Fruit fly (Drosophila melanogaster): ENCODE results near the gene CG2701.

Gene CG2701

dm6 chrX:2740084-2740483, 20.0 kb upstream of the CG2701 start, which contains the start of gene kirre:
TSS of gene kirre (plus strand) at chrX:2740384.
- TF ChIP-seq spab (GFP tag; optimal IDR thresholded peaks at IDR 0.05), result no peak
- no peak for TF ChIP-seq CG6276 (GFP tag; optimal IDR thresholded peaks at IDR 0.05)
- TF ChIP-seq ss (GFP tag; optimal IDR thresholded peaks at IDR 0.05), result no peak
- no peak for TF ChIP-seq fkh (GFP tag; optimal IDR thresholded peaks at IDR 0.05)

- no peak for TF ChIP-seq salr (GFP tag; optimal IDR thresholded peaks at IDR 0.05)
- TF ChIP-seq fkh (GFP tag; optimal IDR thresholded peaks at IDR 0.05), result peak; percentile 99
- peak; percentile 45 for TF ChIP-seq Sox14 (GFP tag; optimal IDR thresholded peaks at IDR 0.05)
Observed at dm6 chrX:2738663-2739062, 18.5 kb upstream of the CG2701 start, which contains the start of gene crm. TSS of gene crm (minus strand) at chrX:2738773.

dm6 chrX:2732127-2732526, 12.0 kb upstream of the CG2701 start, which contains the start of the genes ttm50 and CG2712:
TSS of gene ttm50 (minus strand) at chrX:2732190.
TSS of gene CG2712 (plus strand) at chrX:2732469.
- TF ChIP-seq svp (GFP tag) (no peak), CG3032 (tag; optimal IDR thresholded peaks at IDR 0.05) (peak; percentile 60), CG6276 (GFP tag; optimal IDR thresholded peaks at IDR 0.05) (no peak), Eip75B (GFP tag; optimal IDR thresholded peaks at IDR 0.05) (no peak), Hr4 (GFP tag; optimal IDR thresholded peaks at IDR 0.05) (no peak), CG7368 (GFP tag; optimal IDR thresholded peaks at IDR 0.05) (no peak), esn (GFP tag; optimal IDR thresholded peaks at IDR 0.05) (peak; percentile 43), cyc (GFP tag; optimal IDR thresholded peaks at IDR 0.05) (peak; percentile 45), CG11294 (GFP tag; IDR thresholded peaks at IDR 0.05) (no peak; the same call in 1 of the 2 replicates), CG15336 (GFP tag; IDR thresholded peaks at IDR 0.05) (0 out of 2 replicates have a peak, but pooled peaks have one; percentile 23), Sox15 (GFP tag; optimal IDR thresholded peaks at IDR 0.05) (peak; percentile 24), Smox (GFP tag; optimal IDR thresholded peaks at IDR 0.05) (no peak), lz (GFP tag; optimal IDR thresholded peaks at IDR 0.05) (peak; percentile 58), Gug (GFP tag; IDR thresholded peaks at IDR 0.05) (peak; percentile 42), CG31627 (GFP tag; optimal IDR thresholded peaks at IDR 0.05) (peak; percentile 30), Eip78C (GFP tag) (peak; percentile 72), Sox14 (GFP tag; optimal IDR thresholded peaks at IDR 0.05) (no peak)

dm6 chrX:2727506-2727905, 7.4 kb upstream of the CG2701 start, which contains the start of gene dwg:
TSS of gene dwg (plus strand) at chrX:2727698.
- TF ChIP-seq Sox102F (GFP tag; optimal IDR thresholded peaks at IDR 0.05), result no peak
- TF ChIP-seq Ets96B (tag; optimal IDR thresholded peaks at IDR 0.05), result no peak
- TF ChIP-seq CG1621 (tag; optimal IDR thresholded peaks at IDR 0.05), result no peak
- TF ChIP-seq acj6 (GFP tag; optimal IDR thresholded peaks at IDR 0.05), result no peak

- no peak for TF ChIP-seq CG3919 (GFP tag; optimal IDR thresholded peaks at IDR 0.05)
- no peak for TF ChIP-seq CG6808 (GFP tag; optimal IDR thresholded peaks at IDR 0.05)
- no peak for TF ChIP-seq CG8319 (GFP tag; optimal IDR thresholded peaks at IDR 0.05)
- TF ChIP-seq acj6 (GFP tag; optimal IDR thresholded peaks at IDR 0.05), result no peak
- no peak for TF ChIP-seq Sox102F (GFP tag; optimal IDR thresholded peaks at IDR 0.05)
- no peak for TF ChIP-seq spab (GFP tag; optimal IDR thresholded peaks at IDR 0.05)
- TF ChIP-seq Sox15 (GFP tag; optimal IDR thresholded peaks at IDR 0.05), result no peak
- TF ChIP-seq Eip78C (GFP tag), result no peak
- no peak for TF ChIP-seq Hr39 (GFP tag; optimal IDR thresholded peaks at IDR 0.05)
- TF ChIP-seq CG16779 (tag; optimal IDR thresholded peaks at IDR 0.05), result no peak
- TF ChIP-seq CG6276 (GFP tag; optimal IDR thresholded peaks at IDR 0.05), result no peak
- no peak for TF ChIP-seq dsx (GFP tag; optimal IDR thresholded peaks at IDR 0.05; ENCODE audit: poor library complexity, severe bottlenecking)
- no peak for TF ChIP-seq lz (GFP tag; optimal IDR thresholded peaks at IDR 0.05)
- TF ChIP-seq Hr4 (GFP tag; optimal IDR thresholded peaks at IDR 0.05), result no peak
- TF ChIP-seq CG11902 (GFP tag; optimal IDR thresholded peaks at IDR 0.05), result no peak
- TF ChIP-seq CG32006 (GFP tag; optimal IDR thresholded peaks at IDR 0.05), result no peak
- TF ChIP-seq CG31627 (GFP tag; optimal IDR thresholded peaks at IDR 0.05), result no peak
- TF ChIP-seq OdsH (GFP tag; optimal IDR thresholded peaks at IDR 0.05), result no peak
- no peak for TF ChIP-seq CG10669 (GFP tag; optimal IDR thresholded peaks at IDR 0.05)
Observed at dm6 chrX:2726420-2726819, 6.3 kb upstream of the CG2701 start, which contains the start of gene vilya. TSS of gene vilya (plus strand) at chrX:2726678.
